Fruit fly (Drosophila melanogaster) whole organism, pupa: Measurements from ENCODE around the gene Polr1H.

ENCODE experiments used
- EcR ChIP-seq: fragments of 200-800 bp; sonication (Bioruptor generic); optimal IDR thresholded peaks from 3 replicates; lab custom pipeline; 2019; ENCODE audit warnings: missing biosample characterization, missing genetic modification characterization, mild to moderate bottlenecking, moderate library complexity, missing genetic modification reagents
- rn ChIP-seq: fragments of 200-800 bp; sonication (Bioruptor generic); IDR thresholded peaks from 2 replicates; pipeline ENCODE4 v1.3.6; 2022; ENCODE audit warnings: missing biosample characterization, missing genetic modification characterization

- TF ChIP-seq EcR (GFP tag; lab: Kevin White, UChicago) (no peak), rn (GFP tag; lab: Robert Waterston, UW) (no peak)
Measured at dm6 chr3R:21753099-21753498, 24.5 kb downstream of the Polr1H start.
